Worm (Caenorhabditis elegans) whole organism, L4/young adult: Measurements from ENCODE around the gene sca-1.

Experiments
- W03F9.2 ChIP-seq: fragments of 150-350 bp; optimal IDR thresholded peaks from 2 replicates; lab custom pipeline; 2014; ENCODE audit warnings: missing biosample characterization, missing genetic modification characterization
- him-1 ChIP-seq: sonication (generic microtip); optimal IDR thresholded peaks from 2 replicates; lab custom pipeline; 2016; ENCODE audit warnings: missing genotype, missing genetic modification reagents, missing genetic modification characterization, missing compliant biosample characterization

DNA sequence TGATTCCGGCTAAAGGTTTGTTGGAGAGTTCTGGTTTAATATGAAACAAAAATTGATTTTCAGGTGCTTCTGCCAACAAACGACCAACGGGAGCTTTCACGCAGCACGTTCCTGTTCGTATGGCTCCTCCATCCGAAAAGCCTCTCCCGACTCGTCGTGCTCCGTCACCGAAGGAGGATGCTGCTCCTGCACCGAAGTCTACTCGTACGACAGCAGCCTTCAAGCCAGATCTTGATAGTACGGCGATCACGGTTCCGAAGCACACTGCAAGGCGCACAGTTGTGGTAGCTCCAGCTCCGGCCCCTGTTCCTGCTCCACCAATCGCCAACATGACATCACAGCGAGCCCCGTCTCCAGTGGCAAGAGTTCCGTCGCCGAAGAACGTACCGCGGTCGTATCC lies 7.8 kb downstream of the sca-1 start:
- TF ChIP-seq him-1: no peak
- TF ChIP-seq W03F9.2 (tag; lab: Kevin White, UChicago): no peak
